Fruit fly (Drosophila melanogaster) whole organism, prepupa: ENCODE data around the gene bai.

Source experiments
- Blimp-1 ChIP-seq: fragments of 200-800 bp; sonication (Bioruptor generic); optimal IDR thresholded peaks from 3 replicates; lab custom pipeline; 2017; ENCODE audit warnings: missing biosample characterization, missing genetic modification characterization, mild to moderate bottlenecking, moderate library complexity, missing genetic modification reagents
- CG10631 ChIP-seq: fragments of 200-800 bp; sonication (Bioruptor generic); optimal IDR thresholded peaks from 2 replicates; lab custom pipeline; 2016; ENCODE audit warnings: missing biosample characterization, missing genetic modification characterization
- CG10669 ChIP-seq: fragments of 200-800 bp; sonication (Bioruptor generic); optimal IDR thresholded peaks from 3 replicates; lab custom pipeline; 2018; ENCODE audit warnings: missing biosample characterization, mild to moderate bottlenecking, missing genetic modification characterization, moderate library complexity
- CG11294 ChIP-seq: fragments of 200-800 bp; sonication (Bioruptor generic); IDR thresholded peaks from 2 replicates; pipeline ENCODE4 v1.3.6; 2022; ENCODE audit warnings: missing biosample characterization, missing genetic modification characterization
- CG11762 ChIP-seq: fragments of 200-800 bp; sonication (Bioruptor generic); optimal IDR thresholded peaks from 3 replicates; lab custom pipeline; 2016; ENCODE audit warnings: missing biosample characterization, missing genetic modification characterization; ENCODE audit not compliant: insufficient read depth
- CG11902 ChIP-seq: fragments of 200-800 bp; sonication (Bioruptor generic); optimal IDR thresholded peaks from 3 replicates; lab custom pipeline; 2016; ENCODE audit warnings: missing biosample characterization, missing genetic modification characterization
- CG1621 ChIP-seq: fragments of 200-800 bp; sonication (Bioruptor generic); optimal IDR thresholded peaks from 3 replicates; lab custom pipeline; 2018; ENCODE audit warnings: missing biosample characterization, mild to moderate bottlenecking, missing genetic modification characterization
- CG16779 ChIP-seq: fragments of 200-800 bp; sonication (Bioruptor generic); optimal IDR thresholded peaks from 3 replicates; lab custom pipeline; 2017; ENCODE audit warnings: missing biosample characterization, mild to moderate bottlenecking, missing genetic modification characterization
- CG3032 ChIP-seq: fragments of 200-800 bp; optimal IDR thresholded peaks from 2 replicates; lab custom pipeline; 2019; ENCODE audit warnings: missing biosample characterization, mild to moderate bottlenecking, missing genetic modification characterization, moderate library complexity
- CG31627 ChIP-seq: fragments of 200-800 bp; sonication (Bioruptor generic); optimal IDR thresholded peaks from 3 replicates; lab custom pipeline; 2016; ENCODE audit warnings: missing biosample characterization, missing genetic modification characterization
- CG32006 ChIP-seq: fragments of 200-800 bp; sonication (Bioruptor generic); optimal IDR thresholded peaks from 3 replicates; lab custom pipeline; 2017; ENCODE audit warnings: missing biosample characterization, mild to moderate bottlenecking, missing genetic modification characterization
- CG3919 ChIP-seq: fragments of 200-800 bp; sonication (Bioruptor generic); optimal IDR thresholded peaks from 3 replicates; lab custom pipeline; 2016; ENCODE audit warnings: missing biosample characterization, missing genetic modification characterization
- CG4318 ChIP-seq: fragments of 200-800 bp; sonication (Bioruptor generic); optimal IDR thresholded peaks from 3 replicates; lab custom pipeline; 2017; ENCODE audit warnings: missing biosample characterization, mild to moderate bottlenecking, missing genetic modification characterization
- CG6163 ChIP-seq: fragments of 200-800 bp; sonication (Bioruptor generic); IDR thresholded peaks from 3 replicates; pipeline ENCODE4 v1.3.6; 2022; ENCODE audit warnings: missing biosample characterization, missing genetic modification characterization
- CG6276 ChIP-seq: fragments of 200-800 bp; sonication (Bioruptor generic); optimal IDR thresholded peaks from 2 replicates; lab custom pipeline; 2017; ENCODE audit warnings: missing biosample characterization, mild to moderate bottlenecking, missing genetic modification characterization
- CG6792 ChIP-seq: fragments of 200-800 bp; sonication (Bioruptor generic); optimal IDR thresholded peaks from 3 replicates; lab custom pipeline; 2016; ENCODE audit warnings: missing biosample characterization, missing genetic modification characterization
- CG7368 ChIP-seq: fragments of 200-800 bp; sonication (Bioruptor generic); optimal IDR thresholded peaks from 3 replicates; lab custom pipeline; 2016; ENCODE audit warnings: missing biosample characterization, missing genetic modification characterization
- CG8119 ChIP-seq: fragments of 200-800 bp; sonication (Bioruptor generic); IDR thresholded peaks from 3 replicates; pipeline ENCODE4 v1.3.6; 2022; ENCODE audit warnings: missing biosample characterization, missing genetic modification characterization
- CG8319 ChIP-seq: fragments of 200-800 bp; sonication (Bioruptor generic); optimal IDR thresholded peaks from 3 replicates; lab custom pipeline; 2016; ENCODE audit warnings: missing biosample characterization, missing genetic modification characterization
- CG9139 ChIP-seq: fragments of 200-800 bp; sonication (Bioruptor generic); optimal IDR thresholded peaks from 3 replicates; lab custom pipeline; 2017; ENCODE audit warnings: missing biosample characterization, mild to moderate bottlenecking, missing genetic modification characterization
- Eip75B ChIP-seq: fragments of 200-800 bp; sonication (Bioruptor generic); optimal IDR thresholded peaks from 3 replicates; lab custom pipeline; 2016; ENCODE audit warnings: missing biosample characterization, missing genetic modification characterization
- Eip78C ChIP-seq: fragments of 200-800 bp; sonication (Bioruptor generic); peaks from one replicate; lab custom pipeline; 2016; ENCODE audit warnings: missing biosample characterization, missing genetic modification characterization
- Eip93F ChIP-seq: fragments of 200-800 bp; sonication (Bioruptor generic); optimal IDR thresholded peaks from 2 replicates; lab custom pipeline; 2016; ENCODE audit warnings: missing biosample characterization, mild to moderate bottlenecking, missing genetic modification characterization
- Ets21C ChIP-seq: fragments of 200-800 bp; sonication (Bioruptor generic); optimal IDR thresholded peaks from 3 replicates; lab custom pipeline; 2016; ENCODE audit warnings: missing biosample characterization, missing genetic modification characterization
- Ets96B ChIP-seq: fragments of 200-800 bp; optimal IDR thresholded peaks from 2 replicates; lab custom pipeline; 2019; ENCODE audit warnings: missing biosample characterization, mild to moderate bottlenecking, missing genetic modification characterization, moderate library complexity
- Gug ChIP-seq: fragments of 200-800 bp; sonication (Bioruptor generic); IDR thresholded peaks from 2 replicates; pipeline ENCODE4 v1.3.6; 2022; ENCODE audit warnings: missing biosample characterization, missing genetic modification characterization
- Hr38 ChIP-seq: sonication (Bioruptor generic); optimal IDR thresholded peaks from 2 replicates; lab custom pipeline; 2016; ENCODE audit warnings: missing biosample characterization, missing genetic modification characterization
- Hr39 ChIP-seq: fragments of 200-800 bp; sonication (Bioruptor generic); optimal IDR thresholded peaks from 2 replicates; lab custom pipeline; 2016; ENCODE audit warnings: missing biosample characterization, missing genetic modification characterization
- Hr4 ChIP-seq: fragments of 200-800 bp; sonication (Bioruptor generic); optimal IDR thresholded peaks from 3 replicates; lab custom pipeline; 2016; ENCODE audit warnings: missing biosample characterization, missing genetic modification characterization
- Met ChIP-seq: fragments of 200-800 bp; sonication (Bioruptor generic); optimal IDR thresholded peaks from 3 replicates; lab custom pipeline; 2016; ENCODE audit warnings: missing biosample characterization, missing genetic modification characterization
- Smox ChIP-seq: fragments of 200-800 bp; sonication (Bioruptor generic); optimal IDR thresholded peaks from 3 replicates; lab custom pipeline; 2016; ENCODE audit warnings: missing biosample characterization, missing genetic modification characterization
- Sox14 ChIP-seq: fragments of 200-800 bp; sonication (Bioruptor generic); optimal IDR thresholded peaks from 3 replicates; lab custom pipeline; 2016; ENCODE audit warnings: missing biosample characterization, missing genetic modification characterization
- Sox15 ChIP-seq: fragments of 200-800 bp; sonication (Bioruptor generic); optimal IDR thresholded peaks from 3 replicates; lab custom pipeline; 2016; ENCODE audit warnings: missing biosample characterization, missing genetic modification characterization
- acj6 ChIP-seq: fragments of 200-800 bp; sonication (Bioruptor generic); optimal IDR thresholded peaks from 3 replicates; lab custom pipeline; 2016; ENCODE audit warnings: missing biosample characterization, missing genetic modification characterization
- cyc ChIP-seq: fragments of 200-800 bp; sonication (Bioruptor generic); optimal IDR thresholded peaks from 3 replicates; lab custom pipeline; 2016; ENCODE audit warnings: missing biosample characterization, missing genetic modification characterization
- dsx ChIP-seq: fragments of 200-800 bp; optimal IDR thresholded peaks from 3 replicates; lab custom pipeline; 2019; ENCODE audit warnings: missing biosample characterization, mild to moderate bottlenecking, missing genetic modification characterization, moderate library complexity; ENCODE audit not compliant: poor library complexity, severe bottlenecking
- eg ChIP-seq: fragments of 200-800 bp; sonication (Bioruptor generic); IDR thresholded peaks from 3 replicates; pipeline ENCODE4 v1.3.6; 2022; ENCODE audit warnings: missing biosample characterization, missing genetic modification characterization
- esn ChIP-seq: fragments of 200-800 bp; sonication (Bioruptor generic); optimal IDR thresholded peaks from 2 replicates; lab custom pipeline; 2016; ENCODE audit warnings: missing biosample characterization, mild to moderate bottlenecking, missing genetic modification characterization, moderate library complexity
- fd59A ChIP-seq: fragments of 200-800 bp; sonication (Bioruptor generic); optimal IDR thresholded peaks from 2 replicates; lab custom pipeline; 2017; ENCODE audit warnings: missing biosample characterization, mild to moderate bottlenecking, missing genetic modification characterization, missing genetic modification reagents
- fd85E ChIP-seq: fragments of 200-800 bp; sonication (Bioruptor generic); optimal IDR thresholded peaks from 3 replicates; lab custom pipeline; 2016; ENCODE audit warnings: missing biosample characterization, missing genetic modification characterization
- fkh ChIP-seq: fragments of 200-800 bp; sonication (Bioruptor generic); optimal IDR thresholded peaks from 3 replicates; lab custom pipeline; 2017; ENCODE audit warnings: missing biosample characterization, mild to moderate bottlenecking, missing genetic modification characterization, moderate library complexity
- lz ChIP-seq: fragments of 200-800 bp; sonication (Bioruptor generic); optimal IDR thresholded peaks from 3 replicates; lab custom pipeline; 2016; ENCODE audit warnings: missing biosample characterization, missing genetic modification characterization
- pdm3 ChIP-seq: fragments of 200-800 bp; sonication (Bioruptor generic); optimal IDR thresholded peaks from 3 replicates; lab custom pipeline; 2016; ENCODE audit warnings: missing biosample characterization, missing genetic modification characterization
- salr ChIP-seq, 2 experiments: fragments of 200-800 bp; sonication (Bioruptor generic); optimal IDR thresholded peaks; 3 replicates each; lab custom pipeline; 2016 to 2018; ENCODE audit warnings: missing biosample characterization in 2 of 2, missing genetic modification characterization in 2 of 2, mild to moderate bottlenecking in 1 of 2
- spab ChIP-seq: fragments of 200-800 bp; sonication (Bioruptor generic); optimal IDR thresholded peaks from 2 replicates; lab custom pipeline; 2017; ENCODE audit warnings: missing biosample characterization, mild to moderate bottlenecking, missing genetic modification characterization, missing genetic modification reagents
- ss ChIP-seq, 2 experiments: fragments of 200-800 bp; sonication (Bioruptor generic); optimal IDR thresholded peaks; 2 replicates in 1 of 2; 3 replicates in 1 of 2; lab custom pipeline; 2017 to 2018; ENCODE audit warnings: mild to moderate bottlenecking in 2 of 2, missing biosample characterization in 2 of 2, missing genetic modification characterization in 2 of 2, moderate library complexity in 1 of 2
- vri ChIP-seq: fragments of 200-800 bp; sonication (Bioruptor generic); optimal IDR thresholded peaks from 3 replicates; lab custom pipeline; 2016; ENCODE audit warnings: missing biosample characterization, mild to moderate bottlenecking, missing genetic modification characterization

Gene bai

DNA sequence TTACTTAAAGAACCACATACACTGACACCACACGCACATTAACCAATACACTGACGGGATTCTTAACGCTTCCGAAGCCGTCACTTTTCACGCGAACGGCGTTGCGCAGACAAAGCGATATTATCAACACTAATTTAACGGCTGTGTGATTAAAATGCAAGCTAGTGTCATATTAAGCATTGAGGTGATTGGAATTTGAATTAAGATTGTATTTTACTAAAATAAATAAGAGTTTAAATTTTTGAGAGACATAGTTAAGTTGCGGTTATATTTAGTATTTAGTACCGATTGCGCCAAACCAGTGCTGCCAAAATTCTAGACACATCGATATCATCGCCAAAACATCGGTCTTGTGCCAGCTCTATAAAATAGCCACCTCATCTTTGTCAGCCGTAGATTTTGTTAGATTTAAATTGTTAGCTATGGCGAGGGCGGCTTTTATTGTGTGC, at the start of gene bai, which contains the start of gene Ythdf:
bai (plus strand) TSS at position 347 of the 449 bp plus-strand sequence.
Ythdf (minus strand) TSS at position 222 of the 449 bp plus-strand sequence.
- TF ChIP-seq Hr4, result no peak
- no peak for TF ChIP-seq CG16779 (tag; lab: Kevin White, UChicago)
- no peak for TF ChIP-seq CG11902 (GFP tag; lab: Kevin White, UChicago)
- TF ChIP-seq CG11294 (GFP tag; lab: Robert Waterston, UW), result no peak
- TF ChIP-seq Met (GFP tag; lab: Kevin White, UChicago), result no peak
- TF ChIP-seq Gug (GFP tag; lab: Robert Waterston, UW), result no peak
- no peak for TF ChIP-seq fd59A
- TF ChIP-seq CG31627, result peak; percentile 42
- TF ChIP-seq CG10669 (GFP tag; lab: Kevin White, UChicago), result no peak
- no peak for TF ChIP-seq dsx (GFP tag; lab: Kevin White, UChicago)
- no peak for TF ChIP-seq Eip78C (GFP tag; lab: Kevin White, UChicago)
- no peak for TF ChIP-seq cyc (GFP tag; lab: Kevin White, UChicago)
- TF ChIP-seq Blimp-1 (GFP tag; lab: Kevin White, UChicago), result no peak
- no peak for TF ChIP-seq fkh (GFP tag; lab: Kevin White, UChicago)
- peak; percentile 58 for TF ChIP-seq esn (GFP tag; lab: Kevin White, UChicago)
- TF ChIP-seq Eip93F, result peak; percentile 35
- no peak for TF ChIP-seq Hr39 (GFP tag; lab: Kevin White, UChicago)
- TF ChIP-seq Sox14 (GFP tag; lab: Kevin White, UChicago), result peak; percentile 74
- TF ChIP-seq lz (GFP tag; lab: Kevin White, UChicago), result peak; percentile 44
- no peak for TF ChIP-seq eg
- no peak for TF ChIP-seq Eip75B
- TF ChIP-seq Hr38 (GFP tag; lab: Kevin White, UChicago), result no peak
- no peak for TF ChIP-seq CG10631 (GFP tag; lab: Kevin White, UChicago)
- no peak for TF ChIP-seq CG32006 (GFP tag; lab: Kevin White, UChicago)
- TF ChIP-seq CG3919 (GFP tag; lab: Kevin White, UChicago), result no peak
- TF ChIP-seq ss (GFP tag; optimal IDR thresholded peaks at IDR 0.05; lab: Kevin White, UChicago), result no peak

DNA sequence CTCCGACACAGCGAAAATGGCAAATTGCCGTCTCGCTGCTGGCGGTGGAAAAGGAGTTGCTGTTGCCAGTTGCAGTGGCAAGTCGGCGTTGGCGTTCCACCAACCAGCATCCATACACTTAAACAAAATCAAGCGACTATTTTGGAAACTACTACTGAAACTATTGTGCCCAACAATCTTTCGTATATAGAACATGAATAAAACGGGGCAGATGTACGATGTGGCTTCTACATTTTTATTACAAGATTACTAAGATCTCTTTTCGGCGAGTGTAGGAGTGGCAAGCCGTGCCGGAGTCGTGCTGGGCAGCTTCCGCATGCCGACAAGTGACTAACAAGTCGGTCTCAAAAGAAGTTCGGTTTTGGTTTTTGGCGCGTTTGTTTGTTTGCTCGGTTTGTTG, 42.7 kb upstream of the bai start:
- peak; percentile 94 for TF ChIP-seq Hr4
- peak; percentile 49 for TF ChIP-seq CG7368
- peak; percentile 86 for TF ChIP-seq CG4318 (GFP tag; lab: Kevin White, UChicago)
- TF ChIP-seq esn (GFP tag; lab: Kevin White, UChicago), result peak; percentile 60
- TF ChIP-seq fd85E (GFP tag; lab: Kevin White, UChicago), result no peak
- peak; percentile 82 for TF ChIP-seq CG6276 (GFP tag; lab: Kevin White, UChicago)
- TF ChIP-seq Eip75B, result peak; percentile 46
- TF ChIP-seq CG8319, result no peak
- TF ChIP-seq CG3032, result peak; percentile 24
- TF ChIP-seq salr (GFP tag; optimal IDR thresholded peaks at IDR 0.05; lab: Kevin White, UChicago), result peak in 1 of 2 experiments; percentile 59
- peak; percentile 81 for TF ChIP-seq CG3919 (GFP tag; lab: Kevin White, UChicago)
- TF ChIP-seq CG31627, result peak; percentile 56
- TF ChIP-seq Hr38 (GFP tag; lab: Kevin White, UChicago), result peak; percentile 66
- peak; percentile 78 for TF ChIP-seq pdm3
- no peak for TF ChIP-seq CG9139 (GFP tag; lab: Kevin White, UChicago)
- peak; percentile 92 for TF ChIP-seq Eip78C (GFP tag; lab: Kevin White, UChicago)
- TF ChIP-seq CG10631 (GFP tag; lab: Kevin White, UChicago), result peak; percentile 39
- peak; percentile 56 for TF ChIP-seq CG11762 (GFP tag; lab: Kevin White, UChicago)
- peak; percentile 21 for TF ChIP-seq Met (GFP tag; lab: Kevin White, UChicago)
- TF ChIP-seq Smox, result peak; percentile 64
- TF ChIP-seq Ets21C (GFP tag; lab: Kevin White, UChicago), result peak; percentile 16
- TF ChIP-seq CG16779 (tag; lab: Kevin White, UChicago), result peak; percentile 48
- TF ChIP-seq CG6163 (GFP tag; lab: Robert Waterston, UW), result peak; percentile 86
- TF ChIP-seq CG1621 (tag; lab: Kevin White, UChicago), result no peak
- peak; percentile 2 for TF ChIP-seq CG10669 (GFP tag; lab: Kevin White, UChicago)
- TF ChIP-seq dsx (GFP tag; lab: Kevin White, UChicago), result no peak
- peak; percentile 40 for TF ChIP-seq CG6792 (GFP tag; lab: Kevin White, UChicago)
- TF ChIP-seq acj6 (GFP tag; lab: Kevin White, UChicago), result peak; percentile 67
- peak; percentile 19 for TF ChIP-seq vri
- TF ChIP-seq spab (GFP tag; lab: Kevin White, UChicago), result no peak
- no peak for TF ChIP-seq Sox15 (GFP tag; lab: Kevin White, UChicago)
- TF ChIP-seq eg, result peak; percentile 92
- peak; percentile 94 for TF ChIP-seq CG8119 (GFP tag; lab: Robert Waterston, UW)
- TF ChIP-seq Ets96B (tag; lab: Kevin White, UChicago), result no peak
- TF ChIP-seq Hr39 (GFP tag; lab: Kevin White, UChicago), result peak; percentile 68
- peak; percentile 15 for TF ChIP-seq CG11902 (GFP tag; lab: Kevin White, UChicago)
- peak; percentile 70 for TF ChIP-seq cyc (GFP tag; lab: Kevin White, UChicago)
